Fruit fly (Drosophila melanogaster): ENCODE results near the gene CG33271.

Gene CG33271

dm6 chr3L:11555662-11556460 lies 21.4 kb downstream of the CG33271 start (continued):
- peak; percentile 78 for TF ChIP-seq CG9437 (GFP tag; optimal IDR thresholded peaks at IDR 0.05)
- TF ChIP-seq CG8478 (optimal IDR thresholded peaks at IDR 0.05) = no peak
- TF ChIP-seq Adf1 (GFP tag; IDR thresholded peaks at IDR 0.05) = no peak; the same call in 1 of the 2 replicates
- TF ChIP-seq disco-r (GFP tag; optimal IDR thresholded peaks at IDR 0.05) = peak; percentile 41
- TF ChIP-seq ems (GFP tag; optimal IDR thresholded peaks at IDR 0.05) = no peak
- no peak for TF ChIP-seq ab (GFP tag; optimal IDR thresholded peaks at IDR 0.05)
- TF ChIP-seq Antp (GFP tag; optimal IDR thresholded peaks at IDR 0.05) = no peak
- TF ChIP-seq Xrp1 (GFP tag; IDR thresholded peaks at IDR 0.05) = peak; percentile 76; the same call in 1 of the 2 replicates
- TF ChIP-seq Mrtf (GFP tag; IDR thresholded peaks at IDR 0.05) = no peak
- TF ChIP-seq Chrac-16 (GFP tag; optimal IDR thresholded peaks at IDR 0.05) = peak; percentile 39
- peak; percentile 55 for TF ChIP-seq pho (GFP tag; optimal IDR thresholded peaks at IDR 0.05)
- TF ChIP-seq CG2875 (GFP tag; optimal IDR thresholded peaks at IDR 0.05) = peak; percentile 61
- peak; percentile 65 for TF ChIP-seq HmgZ (tag; optimal IDR thresholded peaks at IDR 0.05)
- peak; percentile 75 for TF ChIP-seq Ssrp (tag; optimal IDR thresholded peaks at IDR 0.05)
- TF ChIP-seq CG2199 (GFP tag; IDR thresholded peaks at IDR 0.05) = no peak
- TF ChIP-seq gsb-n (tag; optimal IDR thresholded peaks at IDR 0.05) = peak; percentile 65
- TF ChIP-seq CG7839 (tag; optimal IDR thresholded peaks at IDR 0.05) = peak; percentile 88
- no peak for TF ChIP-seq ken (GFP tag; IDR thresholded peaks at IDR 0.05)
- TF ChIP-seq YL-1 (GFP tag; optimal IDR thresholded peaks at IDR 0.05) = no peak
- peak; percentile 69 for TF ChIP-seq CG3838 (GFP tag; optimal IDR thresholded peaks at IDR 0.05)
- TF ChIP-seq CG2712 (tag; optimal IDR thresholded peaks at IDR 0.05) = peak; percentile 90
- no peak for TF ChIP-seq Gug (GFP tag; IDR thresholded peaks at IDR 0.05)
- no peak for TF ChIP-seq CG17802 (tag; optimal IDR thresholded peaks at IDR 0.05)
- TF ChIP-seq caup (GFP tag; optimal IDR thresholded peaks at IDR 0.05; ENCODE audit: severe bottlenecking) = peak; percentile 54
- TF ChIP-seq gro (GFP tag; optimal IDR thresholded peaks at IDR 0.05) = peak; percentile 46
- TF ChIP-seq her (GFP tag; optimal IDR thresholded peaks at IDR 0.05) = no peak
- peak; percentile 28 for TF ChIP-seq Max (GFP tag; optimal IDR thresholded peaks at IDR 0.05)
- no peak for TF ChIP-seq CG15479 (GFP tag; optimal IDR thresholded peaks at IDR 0.05)
- peak; percentile 84 for TF ChIP-seq CG9727 (GFP tag; optimal IDR thresholded peaks at IDR 0.05)
- peak; percentile 58 for TF ChIP-seq nom (GFP tag; optimal IDR thresholded peaks at IDR 0.05)
- TF ChIP-seq CG7786 (GFP tag; optimal IDR thresholded peaks at IDR 0.05) = peak; percentile 5
- TF ChIP-seq Ets97D (GFP tag; optimal IDR thresholded peaks at IDR 0.05) = no peak
- peak; percentile 85 for TF ChIP-seq Med (GFP tag)
- peak; percentile 61 for TF ChIP-seq CHES-1-like (GFP tag; optimal IDR thresholded peaks at IDR 0.05)
- peak; percentile 69 for TF ChIP-seq CG17385 (GFP tag; optimal IDR thresholded peaks at IDR 0.05)
- peak; percentile 68 for TF ChIP-seq mirr (GFP tag; optimal IDR thresholded peaks at IDR 0.05)
- peak; percentile 23 for TF ChIP-seq chn (GFP tag; optimal IDR thresholded peaks at IDR 0.05)
- TF ChIP-seq CrebB (tag; optimal IDR thresholded peaks at IDR 0.05) = peak; percentile 31
- TF ChIP-seq Sry-β (GFP tag; optimal IDR thresholded peaks at IDR 0.05) = peak; percentile 11
- TF ChIP-seq bsh (GFP tag; optimal IDR thresholded peaks at IDR 0.05) = peak in 1 of 2 experiments; percentile 89
- TF ChIP-seq Optix (GFP tag; IDR thresholded peaks at IDR 0.05) = 0 out of 3 replicates have a peak, but pooled peaks have one; percentile 40
- peak; percentile 54 for TF ChIP-seq twi (tag; optimal IDR thresholded peaks at IDR 0.05)
- TF ChIP-seq CoRest (tag; optimal IDR thresholded peaks at IDR 0.05) = peak; percentile 87
- no peak for TF ChIP-seq pb (GFP tag; optimal IDR thresholded peaks at IDR 0.05)
- peak; percentile 63 for TF ChIP-seq Xbp1 (GFP tag; optimal IDR thresholded peaks at IDR 0.05)
- no peak for TF ChIP-seq CG11560 (tag; IDR thresholded peaks at IDR 0.05)
- TF ChIP-seq Bteb2 (GFP tag; optimal IDR thresholded peaks at IDR 0.05) = peak; percentile 76
- no peak for TF ChIP-seq grn (GFP tag; optimal IDR thresholded peaks at IDR 0.05)
- TF ChIP-seq Sin3A (optimal IDR thresholded peaks at IDR 0.05) = no peak
- TF ChIP-seq HHEX (GFP tag; optimal IDR thresholded peaks at IDR 0.05) = peak; percentile 64

Data from whole organism, embryonic.